Worm (Caenorhabditis elegans): ENCODE data around the gene Y53F4B.7.

Gene Y53F4B.7

ce11 chrII:15042310-15042709 lies 49.6 kb downstream of the Y53F4B.7 start:
- TF ChIP-seq him-1 (tag; optimal IDR thresholded peaks at IDR 0.05) (no peak), dao-5 (tag; optimal IDR thresholded peaks at IDR 0.05) (no peak), W03F9.2 (tag; optimal IDR thresholded peaks at IDR 0.05) (no peak)

All from whole organism, L4/young adult.